Worm (Caenorhabditis elegans) whole organism, L4 larva: ENCODE measurements around the gene F59B2.12.

Experiments used
- D1046.2 ChIP-seq: fragments of 200-800 bp; sonication (Bioruptor generic); IDR thresholded peaks from 2 replicates; pipeline ENCODE4 v1.3.6; 2022; ENCODE audit warnings: missing genetic modification characterization, missing compliant biosample characterization
- T26A8.4 ChIP-seq: fragments of 200-800 bp; sonication (Bioruptor generic); IDR thresholded peaks from 2 replicates; pipeline ENCODE4 v1.3.6; 2022; ENCODE audit warnings: missing genetic modification characterization, missing compliant biosample characterization
- Y48G9A.11 ChIP-seq: fragments of 200-800 bp; sonication (Bioruptor generic); IDR thresholded peaks from 2 replicates; pipeline ENCODE4 v1.3.6; 2022; ENCODE audit warnings: missing genetic modification reagents, missing genetic modification characterization, missing compliant biosample characterization
- Y5F2A.4 ChIP-seq: fragments of 200-800 bp; sonication (Bioruptor generic); optimal IDR thresholded peaks from 2 replicates; lab custom pipeline; 2018; ENCODE audit warnings: mild to moderate bottlenecking, missing genetic modification characterization, missing compliant biosample characterization
- ZK337.2 ChIP-seq: fragments of 200-800 bp; sonication (Bioruptor generic); IDR thresholded peaks from 2 replicates; pipeline ENCODE4 v1.3.6; 2022; ENCODE audit warnings: missing genetic modification reagents, missing genetic modification characterization, missing compliant biosample characterization
- ZK546.5 ChIP-seq, 2 experiments: sonication (generic microtip); optimal IDR thresholded peaks; 2 replicates each; lab custom pipeline; 2017; ENCODE audit warnings: missing biosample characterization in 2 of 2, missing genetic modification characterization in 2 of 2
- aha-1 ChIP-seq: fragments of 150-350 bp; peaks from one replicate; lab custom pipeline; 2014; ENCODE audit warnings: missing biosample characterization, missing genetic modification characterization
- ama-1 ChIP-seq: fragments of 150-350 bp; optimal IDR thresholded peaks from 2 replicates; lab custom pipeline; 2014; ENCODE audit warnings: inconsistent platforms, mixed read lengths
- attf-4 ChIP-seq: sonication (generic microtip); optimal IDR thresholded peaks from 3 replicates; lab custom pipeline; 2017; ENCODE audit warnings: missing biosample characterization, missing genetic modification characterization
- ceh-28 ChIP-seq: fragments of 150-350 bp; optimal IDR thresholded peaks from 2 replicates; lab custom pipeline; 2014; ENCODE audit warnings: missing biosample characterization, missing genetic modification reagents, missing genetic modification characterization
- ceh-32 ChIP-seq: sonication (generic microtip); optimal IDR thresholded peaks from 2 replicates; lab custom pipeline; 2016; ENCODE audit warnings: mild to moderate bottlenecking, missing genetic modification characterization, missing compliant biosample characterization; ENCODE audit not compliant: poor library complexity
- ctbp-1 ChIP-seq: fragments of 200-800 bp; sonication (Bioruptor generic); IDR thresholded peaks from 2 replicates; pipeline ENCODE4 v1.3.6; 2022; ENCODE audit warnings: missing genetic modification reagents, missing genetic modification characterization, missing compliant biosample characterization
- daf-12 ChIP-seq: fragments of 150-350 bp; optimal IDR thresholded peaks from 2 replicates; lab custom pipeline; 2014; ENCODE audit warnings: missing biosample characterization, missing genetic modification reagents, missing genetic modification characterization
- daf-16 ChIP-seq, 3 experiments: sonication (generic microtip); optimal IDR thresholded peaks; 2 replicates each; lab custom pipeline; 2016 to 2017; ENCODE audit warnings: missing genetic modification characterization in 3 of 3, missing genetic modification reagents in 3 of 3, mild to moderate bottlenecking in 2 of 3, missing compliant biosample characterization in 2 of 3, missing biosample characterization in 1 of 3, moderate library complexity in 1 of 3
- daf-8 ChIP-seq: fragments of 200-800 bp; sonication (Bioruptor generic); IDR thresholded peaks from 2 replicates; pipeline ENCODE4 v1.3.6; 2022; ENCODE audit warnings: missing genetic modification characterization, missing compliant biosample characterization
- dmd-6 ChIP-seq: fragments of 200-800 bp; sonication (Bioruptor generic); IDR thresholded peaks from 2 replicates; pipeline ENCODE4 v1.3.6; 2022; ENCODE audit warnings: missing genetic modification reagents, missing genetic modification characterization, missing compliant biosample characterization
- dmd-8 ChIP-seq: fragments of 200-800 bp; sonication (Bioruptor generic); IDR thresholded peaks from 2 replicates; pipeline ENCODE4 v1.3.6; 2022; ENCODE audit warnings: missing genetic modification characterization, missing compliant biosample characterization
- dve-1 ChIP-seq: sonication (generic microtip); optimal IDR thresholded peaks from 2 replicates; lab custom pipeline; 2017; ENCODE audit warnings: antibody characterized with exemption, mild to moderate bottlenecking, missing genetic modification characterization, missing compliant biosample characterization; ENCODE audit not compliant: insufficient read depth
- egl-27 ChIP-seq: sonication (generic microtip); optimal IDR thresholded peaks from 3 replicates; lab custom pipeline; 2017; ENCODE audit warnings: missing biosample characterization, missing genetic modification reagents, missing genetic modification characterization
- fkh-10 ChIP-seq: fragments of 150-350 bp; optimal IDR thresholded peaks from 2 replicates; lab custom pipeline; 2014; ENCODE audit warnings: missing biosample characterization, missing genetic modification reagents, missing genetic modification characterization
- fos-1 ChIP-seq: fragments of 150-350 bp; optimal IDR thresholded peaks from 2 replicates; lab custom pipeline; 2014; ENCODE audit warnings: missing biosample characterization, missing genetic modification characterization
- hmg-1.1 ChIP-seq: fragments of 200-800 bp; sonication (Bioruptor generic); IDR thresholded peaks from 2 replicates; pipeline ENCODE4 v1.3.6; 2022; ENCODE audit warnings: missing genetic modification reagents, missing genetic modification characterization, missing compliant biosample characterization
- jun-1 ChIP-seq: fragments of 150-350 bp; optimal IDR thresholded peaks from 2 replicates; lab custom pipeline; 2014; ENCODE audit warnings: missing biosample characterization, missing genetic modification reagents, missing genetic modification characterization
- lim-7 ChIP-seq: fragments of 200-800 bp; sonication (Bioruptor generic); IDR thresholded peaks from 2 replicates; pipeline ENCODE4 v1.3.6; 2022; ENCODE audit warnings: missing genetic modification characterization, missing compliant biosample characterization
- lin-1 ChIP-seq: fragments of 200-800 bp; sonication (Bioruptor generic); IDR thresholded peaks from 2 replicates; pipeline ENCODE4 v1.3.6; 2022; ENCODE audit warnings: missing genetic modification reagents, missing genetic modification characterization, missing compliant biosample characterization
- lin-15B ChIP-seq: fragments of 150-350 bp; sonication (generic microtip); optimal IDR thresholded peaks from 3 replicates; lab custom pipeline; 2014; ENCODE audit warnings: missing biosample characterization, missing genetic modification characterization
- lin-39 ChIP-seq: fragments of 150-350 bp; optimal IDR thresholded peaks from 2 replicates; lab custom pipeline; 2014; ENCODE audit warnings: missing biosample characterization, missing genetic modification reagents, missing genetic modification characterization
- lsy-2 ChIP-seq, 2 experiments: fragments of 150-350 bp in 1 of 2; sonication (generic microtip) in 1 of 2; optimal IDR thresholded peaks; 2 replicates each; lab custom pipeline; 2014 to 2017; ENCODE audit warnings: missing biosample characterization in 2 of 2, missing genetic modification characterization in 2 of 2
- mdt-29 ChIP-seq: fragments of 200-800 bp; sonication (Bioruptor generic); IDR thresholded peaks from 2 replicates; pipeline ENCODE4 v1.3.6; 2022; ENCODE audit warnings: missing genetic modification reagents, missing genetic modification characterization, missing compliant biosample characterization
- mxl-3 ChIP-seq: fragments of 200-800 bp; sonication (Bioruptor generic); optimal IDR thresholded peaks from 2 replicates; lab custom pipeline; 2018; ENCODE audit warnings: mild to moderate bottlenecking, missing genetic modification characterization, missing compliant biosample characterization
- nhr-102 ChIP-seq: sonication (generic microtip); optimal IDR thresholded peaks from 2 replicates; lab custom pipeline; 2016; ENCODE audit warnings: mild to moderate bottlenecking, missing genetic modification characterization, moderate library complexity, missing compliant biosample characterization
- nhr-111 ChIP-seq: fragments of 200-800 bp; sonication (Bioruptor generic); optimal IDR thresholded peaks from 2 replicates; lab custom pipeline; 2018; ENCODE audit warnings: mild to moderate bottlenecking, missing genetic modification characterization, missing compliant biosample characterization
- nhr-237 ChIP-seq: sonication (generic microtip); optimal IDR thresholded peaks from 2 replicates; lab custom pipeline; 2017; ENCODE audit warnings: missing biosample characterization, missing genetic modification characterization
- nhr-25 ChIP-seq: sonication (generic microtip); optimal IDR thresholded peaks from 2 replicates; lab custom pipeline; 2017; ENCODE audit warnings: missing genetic modification characterization, mild to moderate bottlenecking, missing compliant biosample characterization, antibody characterized with exemption, moderate library complexity, borderline replicate concordance; ENCODE audit not compliant: insufficient read depth
- nhr-41 ChIP-seq: fragments of 200-800 bp; sonication (Bioruptor generic); IDR thresholded peaks from 2 replicates; pipeline ENCODE4 v1.3.6; 2022; ENCODE audit warnings: missing genetic modification reagents, missing genetic modification characterization, missing compliant biosample characterization
- nhr-48 ChIP-seq: sonication (generic microtip); optimal IDR thresholded peaks from 2 replicates; lab custom pipeline; 2016; ENCODE audit warnings: mild to moderate bottlenecking, missing genetic modification characterization, missing compliant biosample characterization
- nhr-6 ChIP-seq: fragments of 150-350 bp; optimal IDR thresholded peaks from 2 replicates; lab custom pipeline; 2014; ENCODE audit warnings: missing biosample characterization, missing genetic modification characterization
- pqm-1 ChIP-seq: sonication (generic microtip); optimal IDR thresholded peaks from 2 replicates; lab custom pipeline; 2017; ENCODE audit warnings: missing biosample characterization, missing genetic modification characterization
- set-16 ChIP-seq: fragments of 200-800 bp; sonication (Bioruptor generic); IDR thresholded peaks from 2 replicates; pipeline ENCODE4 v1.3.6; 2022; ENCODE audit warnings: missing genetic modification reagents, missing genetic modification characterization, missing compliant biosample characterization
- spr-1 ChIP-seq: sonication (generic microtip); optimal IDR thresholded peaks from 2 replicates; lab custom pipeline; 2016; ENCODE audit warnings: mild to moderate bottlenecking, missing genetic modification characterization, missing compliant biosample characterization
- unc-62 ChIP-seq, 3 experiments: fragments of 150-350 bp in 1 of 3; sonication (generic microtip); optimal IDR thresholded peaks in 2 of 3; peaks in 1 of 3; 1 replicate in 1 of 3; 2 replicates in 2 of 3; lab custom pipeline; 2014 to 2017; ENCODE audit warnings: missing biosample characterization in 3 of 3, missing genetic modification characterization in 3 of 3, missing genetic modification reagents in 3 of 3, missing genotype in 1 of 3
- vab-7 ChIP-seq: fragments of 200-800 bp; sonication (Bioruptor generic); IDR thresholded peaks from 2 replicates; pipeline ENCODE4 v1.3.6; 2022; ENCODE audit warnings: missing genetic modification reagents, missing genetic modification characterization, missing compliant biosample characterization

Gene F59B2.12

DNA sequence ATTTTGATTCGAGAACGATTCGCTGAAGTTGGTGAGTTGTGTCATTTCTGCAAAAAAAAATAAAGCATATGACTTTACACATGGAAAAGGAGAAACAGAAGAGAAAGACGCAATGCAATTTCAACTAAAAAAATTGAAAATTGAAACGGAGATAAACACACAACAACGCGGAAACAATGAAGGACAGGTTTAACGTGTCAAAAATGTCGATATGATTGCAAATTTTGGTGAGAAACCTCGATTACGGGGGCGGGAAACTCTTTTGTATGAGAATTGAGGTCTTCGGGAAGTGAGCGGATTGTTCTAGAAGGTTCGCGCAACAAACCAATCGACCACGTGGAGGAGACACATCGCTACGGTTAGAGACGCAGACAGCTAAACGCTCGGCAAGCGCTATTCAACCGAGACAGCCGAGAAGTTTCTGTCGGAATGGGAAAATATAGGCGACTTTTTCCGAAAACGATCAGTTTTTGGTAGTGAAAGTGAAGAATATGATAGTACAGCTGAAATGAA lies 36.4 kb downstream of the F59B2.12 start, which contains the start of gene R107.5 (continued):
- TF ChIP-seq Y48G9A.11 (GFP tag; lab: Robert Waterston, UW) (peak; percentile 82), ZK337.2 (GFP tag; lab: Robert Waterston, UW) (0 out of 2 replicates have a peak, but pooled peaks have one; percentile 53), nhr-6 (tag; lab: Kevin White, UChicago) (peak; percentile 71), fkh-10 (no peak), vab-7 (GFP tag; lab: Robert Waterston, UW) (peak; percentile 87), lim-7 (GFP tag; lab: Robert Waterston, UW) (peak; percentile 67; the same call in 1 of the 2 replicates), nhr-41 (GFP tag; lab: Robert Waterston, UW) (peak; percentile 81), lsy-2 (tag; optimal IDR thresholded peaks at IDR 0.05; lab: Kevin White, UChicago) (peak; percentile 88 to 92), unc-62 (GFP tag; optimal IDR thresholded peaks at IDR 0.05 in 1 of 2; lab: Kevin White, UChicago) (peak in 1 of 2 experiments; percentile 84), unc-62 (tag; optimal IDR thresholded peaks at IDR 0.05; lab: Kevin White, UChicago) (peak; percentile 12), nhr-111 (GFP tag; lab: Kevin White, UChicago) (peak; percentile 97), D1046.2 (GFP tag; lab: Robert Waterston, UW) (peak; percentile 87), dve-1 (tag; lab: Kevin White, UChicago) (peak; percentile 94), lin-39 (tag; lab: Kevin White, UChicago) (no peak), ceh-28 (tag; lab: Kevin White, UChicago) (no peak), nhr-237 (tag; lab: Kevin White, UChicago) (no peak), egl-27 (no peak), nhr-48 (tag; lab: Kevin White, UChicago) (peak; percentile 94), hmg-1.1 (peak; percentile 93), pqm-1 (tag; lab: Kevin White, UChicago) (no peak), jun-1 (tag; lab: Kevin White, UChicago) (peak; percentile 84), fos-1 (tag; lab: Kevin White, UChicago) (no peak), lin-1 (GFP tag; lab: Robert Waterston, UW) (peak; percentile 92)

- no peak for TF ChIP-seq ZK546.5 (tag; optimal IDR thresholded peaks at IDR 0.05; lab: Kevin White, UChicago)
- TF ChIP-seq T26A8.4 (GFP tag; lab: Robert Waterston, UW): no peak
- TF ChIP-seq mdt-29: no peak
- peak; percentile 23; the same call in 1 of the 2 replicates for TF ChIP-seq lim-7 (GFP tag; lab: Robert Waterston, UW)
- no peak for TF ChIP-seq ceh-28 (tag; lab: Kevin White, UChicago)
- 0 out of 2 replicates have a peak, but pooled peaks have one; percentile 14 for TF ChIP-seq ctbp-1 (GFP tag; lab: Robert Waterston, UW)
- TF ChIP-seq daf-16 (GFP tag; optimal IDR thresholded peaks at IDR 0.05; lab: Kevin White, UChicago): no peak
- TF ChIP-seq daf-16 (tag; optimal IDR thresholded peaks at IDR 0.05; lab: Kevin White, UChicago): no peak
- 0 out of 2 replicates have a peak, but pooled peaks have one; percentile 7 for TF ChIP-seq dmd-6 (GFP tag; lab: Robert Waterston, UW)
- TF ChIP-seq ceh-32 (tag; lab: Kevin White, UChicago): no peak
- TF ChIP-seq set-16 (GFP tag; lab: Robert Waterston, UW): no peak
Observed at ce11 chrIII:9054414-9055147, 37.2 kb downstream of the F59B2.12 start, which contains the start of gene cls-2. TSS of gene cls-2 (plus strand) at chrIII:9055048.

DNA sequence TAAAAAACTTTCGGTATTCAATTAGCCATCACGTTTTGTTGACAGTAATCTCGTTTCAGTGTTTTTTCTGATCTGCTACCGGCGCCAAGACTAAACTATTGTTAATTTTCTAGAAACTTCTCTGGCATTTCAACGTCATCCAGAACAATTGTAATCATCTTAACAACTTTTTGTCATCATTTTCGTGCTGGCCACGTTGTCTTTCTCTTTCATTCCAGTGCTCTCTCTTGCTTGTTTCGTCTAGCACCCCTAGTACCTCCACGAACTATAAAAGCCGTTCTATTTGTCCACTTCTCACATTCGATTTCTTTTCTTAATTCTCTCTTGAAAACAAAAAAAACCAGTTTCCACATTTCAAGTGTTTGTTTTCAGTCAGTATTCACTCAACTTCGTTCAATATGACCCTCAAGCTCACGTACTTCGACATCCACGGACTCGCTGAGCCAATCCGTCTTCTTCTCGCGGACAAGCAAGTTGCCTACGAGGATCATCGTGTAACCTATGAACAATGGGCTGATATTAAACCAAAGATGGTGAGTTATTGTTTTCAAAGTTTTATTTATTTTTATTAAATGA lies 41.6 kb downstream of the F59B2.12 start, which contains the start of gene gst-1:
TSS of gene gst-1 (plus strand) at position 373 of the 576 bp plus-strand sequence.
- TF ChIP-seq ama-1 (lab: Kevin White, UChicago): peak; percentile 40
- TF ChIP-seq hmg-1.1: 0 out of 2 replicates have a peak, but pooled peaks have one; percentile 31
- no peak for TF ChIP-seq nhr-102 (tag; lab: Kevin White, UChicago)
- no peak for TF ChIP-seq nhr-237 (tag; lab: Kevin White, UChicago)
- no peak for TF ChIP-seq daf-12 (tag; lab: Kevin White, UChicago)
- TF ChIP-seq daf-8 (GFP tag; lab: Robert Waterston, UW): no peak
- peak; percentile 80 for TF ChIP-seq dve-1 (tag; lab: Kevin White, UChicago)
- peak; percentile 62 for TF ChIP-seq mxl-3 (GFP tag; lab: Kevin White, UChicago)
- TF ChIP-seq nhr-25 (tag; lab: Kevin White, UChicago): no peak
- peak; percentile 59 for TF ChIP-seq aha-1 (tag; lab: Kevin White, UChicago)
- TF ChIP-seq attf-4 (tag; lab: Kevin White, UChicago): no peak
- TF ChIP-seq spr-1: no peak
- TF ChIP-seq lsy-2 (tag; optimal IDR thresholded peaks at IDR 0.05; lab: Kevin White, UChicago): peak in 1 of 2 experiments; percentile 48
- TF ChIP-seq Y5F2A.4 (GFP tag; lab: Kevin White, UChicago): no peak
- peak; percentile 54 for TF ChIP-seq dmd-6 (GFP tag; lab: Robert Waterston, UW)
- no peak for TF ChIP-seq lin-15B (tag; lab: Kevin White, UChicago)
- 0 out of 2 replicates have a peak, but pooled peaks have one; percentile 26 for TF ChIP-seq dmd-8 (GFP tag; lab: Robert Waterston, UW)
